Fruit fly (Drosophila melanogaster) whole organism, embryonic: ENCODE data around the gene spn-B.

Experiments used
- B-H1 ChIP-seq: fragments of 200-800 bp; sonication (Bioruptor generic); IDR thresholded peaks from 3 replicates; pipeline ENCODE4 v1.3.6; 2022; ENCODE audit warnings: missing biosample characterization, missing genetic modification characterization
- Blimp-1 ChIP-seq: fragments of 200-800 bp; sonication (Bioruptor generic); optimal IDR thresholded peaks from 3 replicates; lab custom pipeline; 2018; ENCODE audit warnings: missing biosample characterization, missing genetic modification characterization, mild to moderate bottlenecking, moderate library complexity, missing genetic modification reagents
- CG12236 ChIP-seq: fragments of 200-800 bp; sonication (Bioruptor generic); optimal IDR thresholded peaks from 2 replicates; lab custom pipeline; 2016; ENCODE audit warnings: missing biosample characterization, missing genetic modification characterization
- CG12769 ChIP-seq: fragments of 200-800 bp; sonication (Bioruptor generic); optimal IDR thresholded peaks from 2 replicates; lab custom pipeline; 2019; ENCODE audit warnings: missing biosample characterization, mild to moderate bottlenecking, missing genetic modification characterization, moderate library complexity
- CG14441 ChIP-seq: fragments of 200-800 bp; sonication (Bioruptor generic); IDR thresholded peaks from 2 replicates; pipeline ENCODE4 v1.3.6; 2022; ENCODE audit warnings: missing biosample characterization, missing genetic modification characterization
- CG14965 ChIP-seq: fragments of 200-800 bp; sonication (Bioruptor generic); optimal IDR thresholded peaks from 2 replicates; lab custom pipeline; 2016; ENCODE audit warnings: missing biosample characterization, missing genetic modification characterization, borderline replicate concordance
- CG15514 ChIP-seq: fragments of 200-800 bp; sonication (Bioruptor generic); optimal IDR thresholded peaks from 3 replicates; lab custom pipeline; 2017; ENCODE audit warnings: missing biosample characterization, missing genetic modification characterization, mild to moderate bottlenecking, moderate library complexity, missing genetic modification reagents
- CG17912 ChIP-seq: fragments of 200-800 bp; sonication (Bioruptor generic); optimal IDR thresholded peaks from 2 replicates; lab custom pipeline; 2018; ENCODE audit warnings: missing biosample characterization, mild to moderate bottlenecking, missing genetic modification characterization
- CG2202 ChIP-seq: fragments of 200-800 bp; sonication (Bioruptor generic); optimal IDR thresholded peaks from 2 replicates; lab custom pipeline; 2018; ENCODE audit warnings: missing biosample characterization, mild to moderate bottlenecking, missing genetic modification characterization
- CG3281 ChIP-seq: fragments of 200-800 bp; sonication (Bioruptor generic); optimal IDR thresholded peaks from 3 replicates; lab custom pipeline; 2017; ENCODE audit warnings: missing biosample characterization, mild to moderate bottlenecking, missing genetic modification characterization
- CG4282 ChIP-seq: fragments of 200-800 bp; sonication (Bioruptor generic); optimal IDR thresholded peaks from 2 replicates; lab custom pipeline; 2016; ENCODE audit warnings: missing biosample characterization, missing genetic modification characterization
- CG6254 ChIP-seq: fragments of 200-800 bp; sonication (Bioruptor generic); optimal IDR thresholded peaks from 3 replicates; lab custom pipeline; 2017; ENCODE audit warnings: mild to moderate bottlenecking, missing biosample characterization, missing genetic modification reagents, missing genetic modification characterization
- CG6654 ChIP-seq: fragments of 200-800 bp; sonication (Bioruptor generic); optimal IDR thresholded peaks from 2 replicates; lab custom pipeline; 2017; ENCODE audit warnings: missing biosample characterization, mild to moderate bottlenecking, missing genetic modification characterization
- CG6683 ChIP-seq: fragments of 200-800 bp; sonication (Bioruptor generic); optimal IDR thresholded peaks from 2 replicates; lab custom pipeline; 2017; ENCODE audit warnings: missing biosample characterization, mild to moderate bottlenecking, missing genetic modification characterization, missing genetic modification reagents
- CG8478 ChIP-seq: fragments of >200 bp; optimal IDR thresholded peaks from 2 replicates; lab custom pipeline; 2018
- CG9817 ChIP-seq: fragments of 200-800 bp; sonication (Bioruptor generic); optimal IDR thresholded peaks from 2 replicates; lab custom pipeline; 2018; ENCODE audit warnings: missing biosample characterization, mild to moderate bottlenecking, missing genetic modification characterization, moderate library complexity
- Camta ChIP-seq: fragments of 200-800 bp; sonication (Bioruptor generic); optimal IDR thresholded peaks from 2 replicates; lab custom pipeline; 2016; ENCODE audit warnings: missing biosample characterization, missing genetic modification characterization
- Chrac-16 ChIP-seq: fragments of 200-800 bp; sonication (Bioruptor generic); optimal IDR thresholded peaks from 3 replicates; lab custom pipeline; 2016; ENCODE audit warnings: missing biosample characterization, missing genetic modification characterization
- Dll ChIP-seq: fragments of 200-800 bp; sonication (Bioruptor generic); IDR thresholded peaks from 4 replicates; pipeline ENCODE4 v1.3.6; 2022; ENCODE audit warnings: missing biosample characterization, missing genetic modification characterization; ENCODE audit not compliant: partially characterized antibody
- Drgx ChIP-seq: fragments of 200-800 bp; sonication (Bioruptor generic); IDR thresholded peaks from 2 replicates; pipeline ENCODE4 v1.3.6; 2022; ENCODE audit warnings: missing biosample characterization, missing genetic modification characterization
- E2f2 ChIP-seq: fragments of 200-800 bp; sonication (Bioruptor generic); IDR thresholded peaks from 2 replicates; pipeline ENCODE4 v1.3.6; 2022; ENCODE audit warnings: missing biosample characterization, missing genetic modification characterization
- Fer2 ChIP-seq: fragments of 200-800 bp; sonication (Bioruptor generic); optimal IDR thresholded peaks from 2 replicates; lab custom pipeline; 2018; ENCODE audit warnings: missing biosample characterization, mild to moderate bottlenecking, missing genetic modification characterization, moderate library complexity
- H2.0 ChIP-seq: fragments of 200-800 bp; sonication (Bioruptor generic); IDR thresholded peaks from 2 replicates; pipeline ENCODE4 v1.3.6; 2022; ENCODE audit warnings: missing biosample characterization, missing genetic modification characterization
- HLH54F ChIP-seq: fragments of 200-800 bp; sonication (Bioruptor generic); optimal IDR thresholded peaks from 3 replicates; lab custom pipeline; 2016; ENCODE audit warnings: missing biosample characterization, missing genetic modification characterization
- Lpt ChIP-seq: fragments of >200 bp; optimal IDR thresholded peaks from 2 replicates; lab custom pipeline; 2018; ENCODE audit warnings: missing biosample characterization, missing genetic modification characterization
- MESR4 ChIP-seq: fragments of 200-800 bp; sonication (Bioruptor generic); optimal IDR thresholded peaks from 2 replicates; lab custom pipeline; 2018; ENCODE audit warnings: missing biosample characterization, mild to moderate bottlenecking, missing genetic modification characterization, moderate library complexity
- Nf-YB ChIP-seq: fragments of 200-800 bp; sonication (Bioruptor generic); optimal IDR thresholded peaks from 3 replicates; lab custom pipeline; 2019; ENCODE audit warnings: missing biosample characterization, mild to moderate bottlenecking, missing genetic modification characterization, moderate library complexity
- Oli ChIP-seq: fragments of 200-800 bp; sonication (Bioruptor generic); optimal IDR thresholded peaks from 2 replicates; lab custom pipeline; 2018; ENCODE audit warnings: missing biosample characterization, mild to moderate bottlenecking, missing genetic modification characterization, moderate library complexity
- Rx ChIP-seq: fragments of 200-800 bp; sonication (Bioruptor generic); IDR thresholded peaks from 2 replicates; pipeline ENCODE4 v1.3.6; 2022; ENCODE audit warnings: missing biosample characterization, missing genetic modification characterization
- Xrp1 ChIP-seq: fragments of 200-800 bp; sonication (Bioruptor generic); IDR thresholded peaks from 2 replicates; pipeline ENCODE4 v1.3.6; 2022; ENCODE audit warnings: missing biosample characterization, missing genetic modification characterization
- ac ChIP-seq: fragments of 200-800 bp; sonication (Bioruptor generic); optimal IDR thresholded peaks from 3 replicates; lab custom pipeline; 2017; ENCODE audit warnings: missing biosample characterization, mild to moderate bottlenecking, missing genetic modification characterization
- ap ChIP-seq: fragments of 200-800 bp; sonication (Bioruptor generic); IDR thresholded peaks from 2 replicates; pipeline ENCODE4 v1.3.6; 2022; ENCODE audit warnings: missing biosample characterization, missing genetic modification characterization
- bab2 ChIP-seq: fragments of 200-800 bp; sonication (Bioruptor generic); optimal IDR thresholded peaks from 2 replicates; lab custom pipeline; 2016; ENCODE audit warnings: missing biosample characterization, missing genetic modification characterization
- bcd ChIP-seq: fragments of 200-800 bp; sonication (Bioruptor generic); optimal IDR thresholded peaks from 2 replicates; lab custom pipeline; 2017; ENCODE audit warnings: missing biosample characterization, mild to moderate bottlenecking, missing genetic modification characterization
- br ChIP-seq: fragments of >200 bp; optimal IDR thresholded peaks from 2 replicates; lab custom pipeline; 2017
- cg ChIP-seq: fragments of 200-800 bp; sonication (Bioruptor generic); optimal IDR thresholded peaks from 3 replicates; lab custom pipeline; 2019; ENCODE audit warnings: missing biosample characterization, mild to moderate bottlenecking, missing genetic modification characterization, moderate library complexity
- crc ChIP-seq: fragments of 200-800 bp; sonication (Bioruptor generic); optimal IDR thresholded peaks from 2 replicates; lab custom pipeline; 2016; ENCODE audit warnings: missing biosample characterization, missing genetic modification characterization
- crol ChIP-seq: fragments of 200-800 bp; sonication (Bioruptor generic); IDR thresholded peaks from 2 replicates; pipeline ENCODE4 v1.3.6; 2022; ENCODE audit warnings: missing biosample characterization, missing genetic modification characterization
- dati ChIP-seq: fragments of 200-800 bp; sonication (Bioruptor generic); IDR thresholded peaks from 2 replicates; pipeline ENCODE4 v1.3.6; 2022; ENCODE audit warnings: missing biosample characterization, missing genetic modification characterization
- dpn ChIP-seq, 2 experiments: fragments of 200-800 bp; sonication (Bioruptor generic); optimal IDR thresholded peaks; 3 replicates each; lab custom pipeline; 2016; ENCODE audit warnings: missing biosample characterization in 2 of 2, missing genetic modification characterization in 2 of 2
- exex ChIP-seq: fragments of 200-800 bp; sonication (Bioruptor generic); optimal IDR thresholded peaks from 4 replicates; lab custom pipeline; 2018; ENCODE audit warnings: missing biosample characterization, mild to moderate bottlenecking, missing genetic modification characterization, moderate library complexity
- fd96Cb ChIP-seq: fragments of 200-800 bp; sonication (Bioruptor generic); optimal IDR thresholded peaks from 2 replicates; lab custom pipeline; 2018; ENCODE audit warnings: missing biosample characterization, mild to moderate bottlenecking, missing genetic modification characterization, moderate library complexity
- ftz-f1 ChIP-seq: fragments of 200-800 bp; sonication (Bioruptor generic); optimal IDR thresholded peaks from 2 replicates; lab custom pipeline; 2016; ENCODE audit warnings: missing biosample characterization, missing genetic modification characterization
- gfzf ChIP-seq: fragments of 200-800 bp; sonication (Bioruptor generic); optimal IDR thresholded peaks from 2 replicates; lab custom pipeline; 2016; ENCODE audit warnings: missing biosample characterization, mild to moderate bottlenecking, missing genetic modification characterization, moderate library complexity
- hth ChIP-seq: fragments of >200 bp; optimal IDR thresholded peaks from 2 replicates; lab custom pipeline; 2017; ENCODE audit warnings: inconsistent platforms
- jing ChIP-seq: fragments of 200-800 bp; sonication (Bioruptor generic); optimal IDR thresholded peaks from 2 replicates; lab custom pipeline; 2018; ENCODE audit warnings: missing biosample characterization, mild to moderate bottlenecking, missing genetic modification characterization
- luna ChIP-seq: fragments of 200-800 bp; sonication (Bioruptor generic); optimal IDR thresholded peaks from 2 replicates; lab custom pipeline; 2016; ENCODE audit warnings: missing biosample characterization, missing genetic modification characterization
- maf-S ChIP-seq: fragments of 200-800 bp; sonication (Bioruptor generic); optimal IDR thresholded peaks from 2 replicates; lab custom pipeline; 2016; ENCODE audit warnings: missing biosample characterization, missing genetic modification characterization
- mld ChIP-seq: fragments of 200-800 bp; sonication (Bioruptor generic); IDR thresholded peaks from 3 replicates; pipeline ENCODE4 v1.3.6; 2022; ENCODE audit warnings: missing biosample characterization, missing genetic modification characterization; ENCODE audit not compliant: partially characterized antibody
- sens ChIP-seq: fragments of 200-800 bp; sonication (Bioruptor generic); peaks from one replicate; lab custom pipeline; 2016; ENCODE audit warnings: missing biosample characterization, missing genetic modification characterization
- slp2 ChIP-seq: fragments of 200-800 bp; sonication (Bioruptor generic); optimal IDR thresholded peaks from 2 replicates; lab custom pipeline; 2016; ENCODE audit warnings: missing biosample characterization, missing genetic modification characterization
- trh ChIP-seq: fragments of 200-800 bp; sonication (Bioruptor generic); optimal IDR thresholded peaks from 2 replicates; lab custom pipeline; 2016; ENCODE audit warnings: missing biosample characterization, missing genetic modification characterization
- usp ChIP-seq: fragments of >200 bp; optimal IDR thresholded peaks from 2 replicates; lab custom pipeline; 2017; ENCODE audit warnings: missing biosample characterization, missing genetic modification characterization

The spn-B gene

dm6 chr3R:14356619-14357018 lies 28.8 kb downstream of the spn-B start (continued):
- TF ChIP-seq CG6683 (no peak), CG8478 (no peak), Xrp1 (GFP tag; lab: Robert Waterston, UW) (peak; percentile 57; the same call in 1 of the 2 replicates), CG12769 (tag; lab: Kevin White, UChicago) (peak; percentile 62), slp2 (GFP tag; lab: Kevin White, UChicago) (no peak), CG17912 (no peak), CG6254 (GFP tag; lab: Kevin White, UChicago) (no peak), fd96Cb (tag; lab: Kevin White, UChicago) (no peak), Lpt (GFP tag; lab: Kevin White, UChicago) (no peak), CG3281 (no peak), crc (GFP tag; lab: Kevin White, UChicago) (no peak), HLH54F (GFP tag; lab: Kevin White, UChicago) (no peak), cg (GFP tag; lab: Kevin White, UChicago) (no peak), Dll (no peak), br (lab: Kevin White, UChicago) (no peak), CG14965 (GFP tag; lab: Kevin White, UChicago) (no peak), usp (GFP tag; lab: Kevin White, UChicago) (no peak), luna (GFP tag; lab: Kevin White, UChicago) (no peak), H2.0 (GFP tag; lab: Robert Waterston, UW) (peak; percentile 43; the same call in 1 of the 2 replicates), maf-S (GFP tag; lab: Kevin White, UChicago) (no peak), bab2 (GFP tag; lab: Kevin White, UChicago) (peak; percentile 54), MESR4 (GFP tag; lab: Kevin White, UChicago) (no peak), dati (GFP tag; lab: Robert Waterston, UW) (no peak), ac (no peak), sens (GFP tag; lab: Kevin White, UChicago) (peak; percentile 82), hth (no peak), jing (GFP tag; lab: Kevin White, UChicago) (no peak), mld (no peak), CG6654 (GFP tag; lab: Kevin White, UChicago) (no peak), Blimp-1 (GFP tag; lab: Kevin White, UChicago) (peak; percentile 21), Rx (no peak), Drgx (GFP tag; lab: Robert Waterston, UW) (peak; percentile 54), bcd (peak; percentile 18), ap (GFP tag; lab: Robert Waterston, UW) (no peak), CG4282 (GFP tag; lab: Kevin White, UChicago) (no peak), dpn (GFP tag; optimal IDR thresholded peaks at IDR 0.05; lab: Kevin White, UChicago) (peak; percentile 24 to 27), exex (no peak), gfzf (no peak), CG14441 (no peak), E2f2 (GFP tag; lab: Robert Waterston, UW) (peak; percentile 18; the same call in 1 of the 2 replicates), CG15514 (GFP tag; lab: Kevin White, UChicago) (no peak), Chrac-16 (GFP tag; lab: Kevin White, UChicago) (no peak), CG9817 (tag; lab: Kevin White, UChicago) (no peak), Fer2 (tag; lab: Kevin White, UChicago) (no peak), trh (GFP tag; lab: Kevin White, UChicago) (no peak), crol (GFP tag; lab: Robert Waterston, UW) (no peak), ftz-f1 (GFP tag; lab: Kevin White, UChicago) (no peak), B-H1 (GFP tag; lab: Robert Waterston, UW) (peak; percentile 24; the same call in 1 of the 3 replicates), CG2202 (tag; lab: Kevin White, UChicago) (no peak), CG12236 (GFP tag; lab: Kevin White, UChicago) (no peak), Camta (GFP tag; lab: Kevin White, UChicago) (no peak), Nf-YB (GFP tag; lab: Kevin White, UChicago) (no peak), Oli (tag; lab: Kevin White, UChicago) (peak; percentile 21)
